Fruit fly (Drosophila melanogaster) whole organism: ENCODE measurements around the gene Cph.

Source experiments
- EcR ChIP-seq, 2 experiments: fragments of >200 bp; optimal IDR thresholded peaks; 2 replicates each; lab custom pipeline; 2017; ENCODE audit warnings: missing biosample characterization in 2 of 2, missing genetic modification characterization in 2 of 2, missing genetic modification reagents in 2 of 2
- pan ChIP-seq: fragments of >200 bp; optimal IDR thresholded peaks from 2 replicates; lab custom pipeline; 2017
- usp ChIP-seq: fragments of >200 bp; optimal IDR thresholded peaks from 2 replicates; lab custom pipeline; 2017; ENCODE audit warnings: missing biosample characterization, missing genetic modification characterization, mixed read lengths

DNA sequence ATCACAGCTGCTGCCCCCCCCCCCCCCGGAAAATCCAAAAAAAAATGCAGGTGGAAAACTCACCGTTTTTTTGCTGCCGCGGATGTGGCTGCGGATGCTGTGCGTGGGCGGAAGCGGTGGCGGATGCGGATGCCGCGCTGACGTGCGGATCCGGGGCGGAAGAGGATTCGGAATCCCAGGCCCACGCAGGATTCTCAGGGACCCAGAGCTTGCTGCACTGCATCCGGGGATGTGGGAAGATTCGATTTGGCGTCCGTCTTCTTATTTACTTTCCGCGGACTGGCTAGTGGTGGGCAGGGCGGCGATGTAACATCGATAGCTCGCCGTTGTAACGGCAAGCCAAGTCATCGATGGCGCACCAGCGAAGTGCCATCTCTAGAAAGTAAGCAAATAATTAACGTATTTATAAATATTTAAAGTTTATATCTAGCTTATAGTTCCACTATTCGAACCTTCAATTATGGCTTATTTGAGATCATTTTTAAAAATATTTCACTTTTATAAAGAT is 35.5 kb upstream of the Cph start, which contains the start of gene CG4615:
- TF ChIP-seq pan (lab: Kevin White, UChicago) (no peak), usp (GFP tag; lab: Kevin White, UChicago) (no peak), EcR (GFP tag; optimal IDR thresholded peaks at IDR 0.05; lab: Kevin White, UChicago) (no peak)
